Fruit fly (Drosophila melanogaster) whole organism: Measurements from ENCODE around the gene Patr-1.
A peak's percentile ranks its signal among the peaks of the same experiment; 100 is the strongest.

Experiments
- CG8478 ChIP-seq: fragments of >200 bp; optimal IDR thresholded peaks from 2 replicates; lab custom pipeline; 2018; ENCODE audit warnings: inconsistent platforms
- Dll ChIP-seq: fragments of >200 bp; optimal IDR thresholded peaks from 2 replicates; lab custom pipeline; 2017
- EcR ChIP-seq, 2 experiments: fragments of >200 bp; optimal IDR thresholded peaks; 2 replicates each; lab custom pipeline; 2017; ENCODE audit warnings: missing biosample characterization in 2 of 2, missing genetic modification characterization in 2 of 2, missing genetic modification reagents in 2 of 2
- pan ChIP-seq: fragments of >200 bp; optimal IDR thresholded peaks from 2 replicates; lab custom pipeline; 2017
- psq ChIP-seq: fragments of >200 bp; optimal IDR thresholded peaks from 2 replicates; lab custom pipeline; 2017
- usp ChIP-seq: fragments of >200 bp; optimal IDR thresholded peaks from 2 replicates; lab custom pipeline; 2017; ENCODE audit warnings: missing biosample characterization, missing genetic modification characterization, mixed read lengths

Patr-1 gene

DNA sequence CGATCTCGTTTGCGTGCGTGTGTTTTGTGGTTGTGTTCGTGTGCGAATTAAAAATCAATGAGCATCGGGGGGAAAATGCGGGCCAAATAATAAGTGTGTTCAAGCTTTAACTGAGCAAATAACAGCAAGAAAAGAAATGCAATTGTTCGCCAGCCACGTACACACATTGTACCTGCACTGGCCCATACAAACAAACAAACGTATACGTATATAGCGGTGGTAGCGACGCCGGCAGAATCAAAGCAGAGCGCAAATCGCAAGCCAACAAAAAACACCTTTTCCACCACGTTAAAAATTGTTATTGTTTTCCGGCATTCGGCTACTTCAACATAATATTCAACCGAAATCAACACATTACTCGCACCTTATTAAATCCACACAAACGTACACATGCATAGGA lies 11.2 kb downstream of the Patr-1 start:
- no peak for TF ChIP-seq CG8478 (lab: Kevin White, UChicago)
- TF ChIP-seq usp (GFP tag; lab: Kevin White, UChicago), result no peak
- no peak for TF ChIP-seq psq
- no peak for TF ChIP-seq Dll (lab: Kevin White, UChicago)
- no peak for TF ChIP-seq EcR (GFP tag; optimal IDR thresholded peaks at IDR 0.05; lab: Kevin White, UChicago)
- no peak for TF ChIP-seq pan (lab: Kevin White, UChicago)

DNA sequence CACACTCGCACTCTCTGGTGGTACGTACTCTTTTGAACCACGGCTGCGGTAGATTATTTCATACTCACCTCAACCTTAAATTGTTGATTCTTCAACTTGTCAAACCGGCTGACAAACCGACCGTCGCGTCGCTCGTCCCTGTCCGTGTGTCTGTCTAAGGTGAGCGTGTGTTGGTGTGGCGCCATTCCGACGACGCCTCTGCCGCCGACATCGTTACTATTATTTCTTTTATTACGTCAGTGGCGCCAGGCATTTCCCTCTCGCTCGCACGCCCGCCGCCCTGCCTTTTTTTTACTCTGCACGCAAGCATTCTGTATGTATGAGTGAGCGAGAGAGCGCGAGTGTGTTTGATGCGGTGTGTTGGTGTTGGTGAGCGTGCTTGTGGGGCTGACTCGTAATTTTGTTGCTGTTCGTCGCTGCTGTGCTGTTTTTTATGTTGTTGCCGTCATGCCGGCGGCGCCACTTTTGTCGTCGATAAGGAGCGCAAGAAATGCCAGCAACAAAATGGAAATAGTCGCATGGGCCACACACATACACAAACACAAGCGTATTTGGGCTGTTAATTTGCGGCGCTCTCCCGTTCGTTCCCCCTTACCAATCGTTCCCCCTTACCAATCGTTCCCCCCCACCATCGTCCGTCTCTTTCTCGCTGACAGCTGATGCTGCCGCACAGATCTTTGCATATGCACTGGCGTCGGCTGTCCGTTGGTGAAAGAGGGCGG lies 13.0 kb downstream of the Patr-1 start:
- TF ChIP-seq CG8478 (lab: Kevin White, UChicago) (peak; percentile 77), Dll (lab: Kevin White, UChicago) (peak; percentile 97), pan (lab: Kevin White, UChicago) (peak; percentile 51), usp (GFP tag; lab: Kevin White, UChicago) (no peak)

DNA sequence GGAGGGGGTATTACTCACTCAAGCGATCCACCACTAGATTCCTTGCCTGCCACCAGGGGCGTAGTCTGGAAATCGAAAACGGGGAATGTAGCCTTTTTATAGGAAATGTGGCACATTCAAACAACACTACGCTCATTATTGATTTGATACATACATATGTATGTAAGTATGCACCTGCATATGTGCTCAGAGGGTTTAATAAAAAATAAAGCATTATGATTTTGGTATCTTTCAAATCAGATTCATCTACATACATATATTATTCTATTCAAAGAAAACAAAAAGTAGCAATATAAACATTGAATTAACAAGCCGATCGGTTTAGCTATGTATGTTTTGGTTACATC lies 13.5 kb downstream of the Patr-1 start:
- no peak for TF ChIP-seq usp (GFP tag; lab: Kevin White, UChicago)

DNA sequence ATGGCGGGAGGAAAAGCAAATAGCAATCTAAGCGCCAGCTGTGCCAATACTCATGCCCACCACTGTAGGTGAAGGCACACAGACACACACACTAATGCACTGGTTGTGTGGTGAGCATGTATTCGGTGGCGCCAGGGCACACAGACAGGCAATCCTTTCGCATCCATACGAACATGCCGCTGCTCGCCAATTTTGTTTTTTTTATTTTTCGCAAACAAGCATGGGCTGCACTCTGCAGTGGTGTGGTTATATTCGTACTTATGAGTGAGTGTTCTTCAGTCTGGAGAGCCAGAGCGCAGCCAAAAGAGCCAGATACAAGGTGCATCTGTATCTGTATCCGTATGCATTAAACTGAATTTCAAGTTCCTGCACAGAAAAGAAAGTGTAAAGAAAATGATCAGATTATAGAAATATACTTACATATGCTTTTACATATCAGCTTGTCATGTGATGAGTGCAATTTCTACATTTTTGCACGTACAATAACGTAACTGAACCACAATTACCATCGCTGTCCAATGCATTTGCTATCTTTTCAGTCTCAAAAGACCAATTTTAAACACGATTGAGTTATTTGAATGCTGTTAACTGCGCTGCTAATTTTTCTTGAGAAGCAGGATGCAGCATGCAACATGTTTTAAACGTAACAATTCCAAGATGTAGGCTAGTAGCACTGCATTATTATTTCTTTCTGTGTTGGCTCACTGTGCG lies 15.9 kb downstream of the Patr-1 start:
- TF ChIP-seq pan (lab: Kevin White, UChicago) (no peak), CG8478 (lab: Kevin White, UChicago) (no peak), psq (no peak), EcR (GFP tag; optimal IDR thresholded peaks at IDR 0.05; lab: Kevin White, UChicago) (no peak), Dll (lab: Kevin White, UChicago) (no peak), usp (GFP tag; lab: Kevin White, UChicago) (no peak)

DNA sequence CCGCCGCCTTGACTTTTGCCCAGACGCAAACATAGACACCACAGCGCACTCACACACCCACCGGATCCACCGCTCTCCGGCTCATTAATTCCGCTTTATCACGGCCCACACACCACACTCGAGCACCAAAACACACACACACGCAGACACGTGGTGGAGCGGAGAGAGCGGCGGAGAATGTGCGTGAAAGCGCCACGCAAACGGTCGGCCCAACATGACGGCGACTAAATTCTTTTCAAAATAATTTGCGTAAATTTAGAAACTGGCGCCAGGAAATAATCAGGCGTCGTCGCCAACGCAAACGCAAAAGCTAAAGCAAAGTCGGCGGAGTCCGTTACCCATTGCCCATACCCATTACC lies 16.4 kb downstream of the Patr-1 start:
- no peak for TF ChIP-seq psq

DNA sequence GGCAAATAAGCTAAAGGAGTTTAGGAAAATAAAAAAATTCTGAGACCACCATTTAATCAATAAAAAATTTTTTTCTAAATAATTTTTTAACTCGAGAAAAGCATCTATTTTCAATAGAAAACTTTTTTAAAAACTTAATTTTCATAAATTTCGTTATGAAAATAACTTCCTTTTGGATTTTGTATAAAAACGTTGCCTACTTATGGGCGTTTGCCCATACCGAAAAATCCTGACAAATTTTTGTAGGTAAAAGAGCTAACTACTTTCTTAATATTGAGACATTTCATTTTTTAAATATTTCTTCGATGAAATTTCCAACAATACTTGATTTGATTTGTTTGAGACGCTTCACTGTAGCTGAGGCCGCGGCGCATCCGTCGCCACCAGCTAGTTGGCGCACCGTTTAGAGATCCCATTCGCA lies 16.9 kb downstream of the Patr-1 start:
- TF ChIP-seq pan (lab: Kevin White, UChicago) (no peak), EcR (GFP tag; optimal IDR thresholded peaks at IDR 0.05; lab: Kevin White, UChicago) (no peak), Dll (lab: Kevin White, UChicago) (no peak), usp (GFP tag; lab: Kevin White, UChicago) (no peak), CG8478 (lab: Kevin White, UChicago) (no peak), psq (no peak)

DNA sequence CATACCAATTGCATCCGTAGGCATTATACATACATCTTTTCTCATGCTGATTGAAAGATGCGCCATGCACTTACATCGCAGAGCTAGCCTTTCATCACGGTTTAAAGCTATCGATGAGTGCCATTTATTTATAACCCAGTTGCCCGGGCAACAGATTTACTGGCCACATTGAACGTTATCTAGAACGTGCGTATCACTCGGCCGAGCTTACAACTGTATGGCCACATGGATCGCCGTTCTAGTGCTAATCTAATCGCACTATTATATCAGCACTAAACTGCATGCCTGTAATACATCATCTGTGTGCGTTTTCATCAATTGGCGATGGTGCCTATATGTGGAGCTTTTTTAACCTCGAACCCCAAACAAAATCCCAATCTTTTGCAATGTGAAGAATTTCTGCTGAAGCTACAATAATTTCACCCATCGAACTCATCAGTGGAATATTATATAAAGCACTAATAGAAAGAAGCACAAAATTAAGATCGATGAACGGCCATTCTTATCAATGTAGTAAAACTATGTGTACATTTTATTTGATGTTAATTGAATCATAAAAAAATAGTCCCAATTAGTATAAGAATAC lies 17.5 kb downstream of the Patr-1 start:
- TF ChIP-seq psq, result no peak
- TF ChIP-seq CG8478 (lab: Kevin White, UChicago), result no peak
- no peak for TF ChIP-seq Dll (lab: Kevin White, UChicago)
- no peak for TF ChIP-seq usp (GFP tag; lab: Kevin White, UChicago)
- TF ChIP-seq EcR (GFP tag; optimal IDR thresholded peaks at IDR 0.05; lab: Kevin White, UChicago), result no peak
- TF ChIP-seq pan (lab: Kevin White, UChicago), result no peak

DNA sequence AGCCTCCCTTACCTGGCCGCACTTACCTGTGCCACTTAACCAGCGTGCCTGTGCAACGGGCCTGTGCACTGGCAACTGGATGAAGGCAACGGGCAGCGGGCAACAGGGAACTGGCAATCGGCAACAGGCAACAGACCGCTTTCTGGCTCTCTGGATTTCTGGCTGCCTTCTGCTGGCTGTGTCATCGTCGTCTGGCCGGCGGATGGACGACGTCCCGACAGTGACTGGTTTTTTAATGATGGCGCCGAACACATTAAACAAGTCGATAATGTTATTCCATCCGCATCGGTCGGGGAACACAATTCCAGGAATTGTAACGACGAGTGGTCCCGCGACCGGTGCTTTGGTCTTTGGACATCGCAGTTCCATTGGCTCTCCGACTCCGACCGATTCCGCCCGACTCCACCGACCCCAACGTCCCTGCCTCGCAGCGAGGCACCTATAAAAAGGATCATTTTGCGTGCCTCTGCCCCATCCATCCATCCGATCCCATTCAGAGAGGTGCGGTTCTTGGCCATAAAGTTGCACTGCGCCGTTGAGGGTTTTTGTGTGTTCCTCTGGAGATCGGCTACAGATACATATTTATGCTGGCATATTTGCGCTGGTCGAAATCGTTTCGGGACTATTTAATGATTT lies 18.5 kb downstream of the Patr-1 start:
- TF ChIP-seq Dll (lab: Kevin White, UChicago) (peak; percentile 13), usp (GFP tag; lab: Kevin White, UChicago) (no peak)

DNA sequence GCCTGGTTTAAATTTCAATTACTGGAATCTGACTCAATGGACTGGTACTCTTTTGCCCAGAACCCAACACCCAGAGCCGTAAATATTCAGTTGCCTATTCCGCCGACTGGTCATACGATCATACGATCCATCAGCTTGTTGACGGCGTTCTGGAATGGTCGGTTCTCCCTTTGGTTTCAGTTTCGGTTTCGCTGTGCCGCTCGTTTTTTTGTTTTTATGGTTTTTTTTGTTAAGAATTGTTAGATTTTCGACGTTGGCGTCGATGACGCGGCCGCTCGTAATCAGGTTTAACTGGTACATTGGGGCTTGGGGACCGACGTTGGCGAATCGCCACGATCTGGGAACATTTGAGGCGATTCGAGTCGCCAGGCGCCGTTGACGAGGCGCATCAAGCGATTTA lies 19.3 kb downstream of the Patr-1 start:
- TF ChIP-seq Dll (lab: Kevin White, UChicago), result no peak

DNA sequence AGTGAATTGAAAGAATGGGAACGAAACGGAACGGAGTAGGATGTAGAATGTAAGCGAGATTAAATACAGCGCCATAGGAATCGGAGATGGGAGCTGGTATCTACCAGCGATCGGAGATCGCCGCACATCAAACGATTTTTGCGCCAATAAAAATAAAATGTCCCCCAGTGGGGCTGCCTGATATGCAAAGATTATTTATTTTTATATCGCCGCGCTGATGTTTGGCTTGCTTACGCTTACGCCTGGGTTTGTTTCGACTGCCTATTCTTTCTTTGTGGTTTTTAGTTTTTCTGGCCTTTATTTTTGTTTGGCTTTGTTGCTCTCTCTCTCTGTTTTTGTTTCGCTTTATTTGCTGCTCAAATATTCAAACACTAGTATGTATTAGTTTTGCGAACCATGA lies 20.4 kb downstream of the Patr-1 start:
- TF ChIP-seq psq, result no peak
- no peak for TF ChIP-seq EcR (GFP tag; optimal IDR thresholded peaks at IDR 0.05; lab: Kevin White, UChicago)
- TF ChIP-seq CG8478 (lab: Kevin White, UChicago), result no peak
- no peak for TF ChIP-seq pan (lab: Kevin White, UChicago)
- TF ChIP-seq Dll (lab: Kevin White, UChicago), result no peak
- no peak for TF ChIP-seq usp (GFP tag; lab: Kevin White, UChicago)

DNA sequence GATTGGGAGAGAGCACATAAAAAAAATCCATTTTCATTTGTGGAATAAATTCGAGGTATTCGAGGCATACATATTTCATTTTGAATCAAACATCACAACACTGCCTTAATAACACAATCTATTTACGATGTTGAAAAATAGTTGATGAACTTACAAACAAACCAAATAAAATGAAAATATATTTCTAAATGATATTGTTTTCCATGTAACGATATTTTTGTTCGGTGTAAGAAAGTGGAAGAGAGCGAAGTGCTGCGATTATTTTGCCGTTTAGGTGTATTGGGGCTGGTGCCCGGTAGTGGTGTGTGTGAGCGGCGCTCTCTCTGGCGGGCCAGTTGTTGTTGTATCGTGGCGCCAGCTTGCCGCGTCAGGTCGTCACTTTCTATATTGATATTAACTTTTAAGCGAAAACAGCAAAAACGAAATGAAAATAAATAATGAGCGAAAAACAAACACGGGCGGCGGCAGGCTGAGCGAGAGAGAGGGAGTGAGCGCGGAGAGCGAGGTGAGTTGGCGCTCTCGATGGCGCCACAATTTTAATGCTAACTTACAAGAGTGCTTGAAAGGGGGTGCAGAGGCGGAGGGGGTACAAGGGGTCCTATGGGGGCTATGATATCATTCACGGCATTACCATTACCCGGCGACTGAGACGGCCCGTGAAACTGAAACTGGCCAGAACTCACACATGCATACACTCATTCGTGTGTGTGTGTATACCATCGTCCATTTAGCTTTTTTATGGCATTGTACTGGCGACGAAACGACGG lies 21.8 kb downstream of the Patr-1 start:
- TF ChIP-seq Dll (lab: Kevin White, UChicago) (peak; percentile 95), EcR (GFP tag; optimal IDR thresholded peaks at IDR 0.05; lab: Kevin White, UChicago) (no peak)

DNA sequence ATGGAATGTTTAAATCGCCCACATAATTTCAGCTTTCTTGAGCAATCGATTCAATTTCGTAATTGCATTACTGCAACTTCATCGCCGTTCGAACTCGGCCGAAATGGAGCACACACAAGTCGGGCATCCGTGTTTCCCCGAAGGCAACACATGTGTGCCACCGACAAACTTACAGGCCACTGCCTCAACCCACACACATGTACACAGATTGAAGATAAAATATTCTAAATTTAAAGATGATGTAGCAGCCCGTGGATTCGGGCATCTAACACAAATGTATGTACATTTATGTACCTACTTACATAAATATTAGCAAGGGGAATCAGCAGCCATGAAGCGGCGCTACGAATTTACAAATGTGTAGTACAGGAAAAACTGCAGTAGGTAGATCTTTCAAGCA lies 22.7 kb downstream of the Patr-1 start:
- no peak for TF ChIP-seq EcR (GFP tag; optimal IDR thresholded peaks at IDR 0.05; lab: Kevin White, UChicago)
- TF ChIP-seq CG8478 (lab: Kevin White, UChicago), result no peak
- no peak for TF ChIP-seq psq
- TF ChIP-seq usp (GFP tag; lab: Kevin White, UChicago), result no peak
- TF ChIP-seq pan (lab: Kevin White, UChicago), result no peak
- no peak for TF ChIP-seq Dll (lab: Kevin White, UChicago)
